Worm (Caenorhabditis elegans) whole organism, L1 larva: ENCODE results near the gene try-10.

ENCODE experiments used
- C34B4.2 ChIP-seq: sonication (generic microtip); optimal IDR thresholded peaks from 2 replicates; lab custom pipeline; 2017; ENCODE audit warnings: mild to moderate bottlenecking, missing genetic modification characterization, missing compliant biosample characterization
- Y116A8C.19 ChIP-seq: sonication (generic microtip); optimal IDR thresholded peaks from 2 replicates; lab custom pipeline; 2016; ENCODE audit warnings: missing compliant biosample characterization, missing genetic modification characterization, borderline replicate concordance
- aha-1 ChIP-seq: fragments of 150-350 bp; optimal IDR thresholded peaks from 2 replicates; lab custom pipeline; 2014; ENCODE audit warnings: missing biosample characterization, missing genetic modification characterization
- ceh-63 ChIP-seq: fragments of 200-800 bp; sonication (Bioruptor generic); optimal IDR thresholded peaks from 2 replicates; lab custom pipeline; 2018; ENCODE audit warnings: mild to moderate bottlenecking, missing genetic modification characterization, missing compliant biosample characterization
- ceh-90 ChIP-seq: sonication (generic microtip); optimal IDR thresholded peaks from 2 replicates; lab custom pipeline; 2016; ENCODE audit warnings: missing genetic modification characterization, missing compliant biosample characterization
- ces-1 ChIP-seq: fragments of 150-350 bp; optimal IDR thresholded peaks from 2 replicates; lab custom pipeline; 2014; ENCODE audit warnings: missing biosample characterization, missing genetic modification reagents, missing genetic modification characterization
- dpl-1 ChIP-seq, 3 experiments: fragments of 150-350 bp in 2 of 3; sonication (generic microtip) in 1 of 3; optimal IDR thresholded peaks; 2 replicates each; lab custom pipeline; 2014 to 2017; ENCODE audit warnings: missing biosample characterization in 3 of 3, missing genetic modification characterization in 3 of 3, missing genetic modification reagents in 3 of 3
- efl-3 ChIP-seq: fragments of 200-800 bp; sonication (Bioruptor generic); optimal IDR thresholded peaks from 2 replicates; lab custom pipeline; 2018; ENCODE audit warnings: mild to moderate bottlenecking, missing genetic modification characterization, missing compliant biosample characterization
- egl-13 ChIP-seq: sonication (generic microtip); optimal IDR thresholded peaks from 2 replicates; lab custom pipeline; 2016; ENCODE audit warnings: missing genotype, missing genetic modification reagents, missing genetic modification characterization, missing compliant biosample characterization
- elt-2 ChIP-seq: sonication (generic microtip); optimal IDR thresholded peaks from 2 replicates; lab custom pipeline; 2016; ENCODE audit warnings: missing genetic modification characterization, mild to moderate bottlenecking, inconsistent platforms, missing compliant biosample characterization, missing genetic modification reagents
- fos-1 ChIP-seq: fragments of 150-350 bp; optimal IDR thresholded peaks from 2 replicates; lab custom pipeline; 2014; ENCODE audit warnings: missing biosample characterization, missing genetic modification characterization
- hlh-17 ChIP-seq: fragments of 200-800 bp; sonication (Bioruptor generic); optimal IDR thresholded peaks from 2 replicates; lab custom pipeline; 2018; ENCODE audit warnings: missing genetic modification characterization, mild to moderate bottlenecking, missing compliant biosample characterization, moderate library complexity, borderline replicate concordance
- lin-13 ChIP-seq: fragments of 150-350 bp; optimal IDR thresholded peaks from 2 replicates; lab custom pipeline; 2014; ENCODE audit warnings: missing biosample characterization, missing genetic modification reagents, missing genetic modification characterization
- lin-14 ChIP-seq: fragments of 200-800 bp; sonication (Bioruptor generic); optimal IDR thresholded peaks from 2 replicates; lab custom pipeline; 2018; ENCODE audit warnings: mild to moderate bottlenecking, missing genetic modification characterization, moderate library complexity, missing compliant biosample characterization
- lin-35 ChIP-seq, 2 experiments: fragments of 150-350 bp; optimal IDR thresholded peaks; 2 replicates each; lab custom pipeline; 2014; ENCODE audit warnings: missing biosample characterization in 2 of 2, missing genetic modification characterization in 2 of 2, missing genetic modification reagents in 2 of 2
- lin-39 ChIP-seq: fragments of 150-350 bp; optimal IDR thresholded peaks from 2 replicates; lab custom pipeline; 2014; ENCODE audit warnings: missing biosample characterization, missing genetic modification reagents, missing genetic modification characterization
- lsy-2 ChIP-seq, 2 experiments: fragments of 150-350 bp; optimal IDR thresholded peaks; 2 replicates each; lab custom pipeline; 2014; ENCODE audit warnings: missing biosample characterization in 2 of 2, missing genetic modification characterization in 2 of 2
- mab-9 ChIP-seq: fragments of 200-800 bp; sonication (Bioruptor generic); IDR thresholded peaks from 2 replicates; pipeline ENCODE4 v1.3.6; 2022; ENCODE audit warnings: missing genetic modification reagents, missing genetic modification characterization, missing compliant biosample characterization
- mep-1 ChIP-seq: fragments of 150-350 bp; optimal IDR thresholded peaks from 2 replicates; lab custom pipeline; 2014; ENCODE audit warnings: missing biosample characterization, missing genetic modification characterization
- nhr-11 ChIP-seq: fragments of 150-350 bp; optimal IDR thresholded peaks from 2 replicates; lab custom pipeline; 2014; ENCODE audit warnings: missing biosample characterization, missing genetic modification characterization
- nhr-19 ChIP-seq: fragments of 200-800 bp; sonication (Bioruptor generic); conservative IDR thresholded peaks from 2 replicates; pipeline ENCODE4 v1.3.6; 2022; ENCODE audit warnings: missing genetic modification characterization, missing compliant biosample characterization
- nhr-28 ChIP-seq: fragments of 150-350 bp; optimal IDR thresholded peaks from 2 replicates; lab custom pipeline; 2014; ENCODE audit warnings: missing biosample characterization, missing genetic modification characterization
- nhr-47 ChIP-seq: sonication (generic microtip); optimal IDR thresholded peaks from 2 replicates; lab custom pipeline; 2016; ENCODE audit warnings: mild to moderate bottlenecking, missing genetic modification characterization, moderate library complexity, missing compliant biosample characterization
- nhr-77 ChIP-seq: fragments of 150-350 bp; optimal IDR thresholded peaks from 2 replicates; lab custom pipeline; 2014; ENCODE audit warnings: missing biosample characterization, missing genetic modification characterization
- nhr-84 ChIP-seq: sonication (generic microtip); optimal IDR thresholded peaks from 2 replicates; lab custom pipeline; 2017; ENCODE audit warnings: missing biosample characterization, missing genetic modification characterization
- nhr-85 ChIP-seq: sonication (generic microtip); peaks from one replicate; lab custom pipeline; 2016; ENCODE audit warnings: missing genetic modification characterization, inconsistent platforms, missing compliant biosample characterization
- nhr-90 ChIP-seq: sonication (generic microtip); optimal IDR thresholded peaks from 2 replicates; lab custom pipeline; 2016; ENCODE audit warnings: mild to moderate bottlenecking, missing genetic modification characterization, missing compliant biosample characterization; ENCODE audit not compliant: poor library complexity
- pag-3 ChIP-seq: sonication (generic microtip); optimal IDR thresholded peaks from 2 replicates; lab custom pipeline; 2017; ENCODE audit warnings: missing genetic modification characterization, mild to moderate bottlenecking, missing compliant biosample characterization, antibody characterized with exemption, borderline replicate concordance; ENCODE audit not compliant: insufficient read depth
- pax-3 ChIP-seq: fragments of 200-800 bp; sonication (Bioruptor generic); optimal IDR thresholded peaks from 2 replicates; lab custom pipeline; 2018; ENCODE audit warnings: mild to moderate bottlenecking, missing genetic modification characterization, moderate library complexity, missing compliant biosample characterization
- pqm-1 ChIP-seq: sonication (generic microtip); optimal IDR thresholded peaks from 3 replicates; lab custom pipeline; 2017; ENCODE audit warnings: missing biosample characterization, missing genetic modification characterization
- snu-23 ChIP-seq: sonication (generic microtip); optimal IDR thresholded peaks from 2 replicates; lab custom pipeline; 2016; ENCODE audit warnings: missing genetic modification characterization, missing compliant biosample characterization
- sup-37 ChIP-seq: fragments of 200-800 bp; sonication (Bioruptor generic); optimal IDR thresholded peaks from 2 replicates; lab custom pipeline; 2018; ENCODE audit warnings: mild to moderate bottlenecking, missing genetic modification characterization, missing compliant biosample characterization
- swsn-7 ChIP-seq: sonication (generic microtip); optimal IDR thresholded peaks from 2 replicates; lab custom pipeline; 2016; ENCODE audit warnings: missing genetic modification characterization, missing compliant biosample characterization
- tbx-2 ChIP-seq: sonication (generic microtip); optimal IDR thresholded peaks from 2 replicates; lab custom pipeline; 2016; ENCODE audit warnings: missing genetic modification characterization, missing compliant biosample characterization
- tlp-1 ChIP-seq: fragments of 150-350 bp; optimal IDR thresholded peaks from 2 replicates; lab custom pipeline; 2014; ENCODE audit warnings: missing biosample characterization, missing genetic modification characterization
- unc-62 ChIP-seq: fragments of 150-350 bp; optimal IDR thresholded peaks from 2 replicates; lab custom pipeline; 2014; ENCODE audit warnings: missing biosample characterization, missing genetic modification reagents, missing genetic modification characterization

Gene try-10

DNA sequence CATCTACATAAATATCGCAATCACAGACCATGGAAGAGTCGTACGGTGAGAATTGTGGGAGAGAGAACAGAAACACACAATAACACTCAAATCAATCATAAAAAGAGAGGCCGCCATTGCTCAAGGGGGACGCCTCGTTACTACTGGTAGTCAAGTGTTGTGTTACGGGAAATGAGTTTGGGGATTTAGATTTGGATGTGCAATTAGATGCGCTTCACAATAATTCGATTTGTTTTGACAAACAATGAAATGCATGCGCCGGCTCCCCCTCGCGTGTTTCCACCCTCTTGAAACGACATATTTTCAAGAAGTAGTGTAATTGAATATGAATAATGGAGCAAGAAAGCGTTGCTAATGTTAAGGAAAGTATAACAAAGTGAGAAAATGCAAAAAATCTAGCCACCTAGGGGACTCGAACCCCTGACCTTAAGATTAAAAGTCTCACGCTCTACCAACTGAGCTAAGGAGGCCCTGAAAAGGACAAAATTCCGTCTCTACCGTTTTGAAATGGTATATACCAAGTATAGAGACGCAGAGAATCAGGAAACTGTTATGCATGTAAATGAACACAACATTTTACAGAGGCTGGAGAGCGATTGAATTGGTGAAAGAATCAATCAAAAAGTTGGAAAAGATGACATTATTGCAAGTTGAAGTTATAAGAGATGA lies 13.7 kb upstream of the try-10 start:
- TF ChIP-seq aha-1 (no peak), nhr-84 (no peak), unc-62 (GFP tag; lab: Kevin White, UChicago) (no peak), ceh-90 (no peak), lin-14 (peak; percentile 20), lin-39 (no peak), nhr-85 (tag; lab: Kevin White, UChicago) (peak; percentile 10), mep-1 (tag; lab: Kevin White, UChicago) (no peak), egl-13 (tag; lab: Kevin White, UChicago) (no peak), dpl-1 (GFP tag; optimal IDR thresholded peaks at IDR 0.05; lab: Kevin White, UChicago) (no peak), tlp-1 (tag; lab: Kevin White, UChicago) (no peak), elt-2 (tag; lab: Kevin White, UChicago) (no peak), nhr-19 (GFP tag; lab: Robert Waterston, UW) (no peak), nhr-28 (tag; lab: Kevin White, UChicago) (no peak), nhr-47 (tag; lab: Kevin White, UChicago) (no peak), hlh-17 (GFP tag; lab: Kevin White, UChicago) (no peak), pqm-1 (tag; lab: Kevin White, UChicago) (no peak), efl-3 (GFP tag; lab: Kevin White, UChicago) (no peak), lin-35 (GFP tag; optimal IDR thresholded peaks at IDR 0.05; lab: Kevin White, UChicago) (peak in 1 of 2 experiments; percentile 20), Y116A8C.19 (tag; lab: Kevin White, UChicago) (no peak), lin-13 (GFP tag; lab: Kevin White, UChicago) (no peak), C34B4.2 (tag; lab: Kevin White, UChicago) (no peak), ceh-63 (GFP tag; lab: Kevin White, UChicago) (no peak), nhr-77 (tag; lab: Kevin White, UChicago) (no peak), nhr-11 (tag; lab: Kevin White, UChicago) (no peak), nhr-90 (no peak), sup-37 (GFP tag; lab: Kevin White, UChicago) (no peak)

- TF ChIP-seq ces-1 (GFP tag; lab: Kevin White, UChicago) (no peak), mab-9 (GFP tag; lab: Robert Waterston, UW) (no peak), pax-3 (tag; lab: Kevin White, UChicago) (no peak), pag-3 (tag; lab: Kevin White, UChicago) (no peak), snu-23 (GFP tag; lab: Kevin White, UChicago) (no peak)
- TF ChIP-seq, all 84 proteins: peak for 0
Measured at ce11 chrV:13025283-13025682, 12.2 kb upstream of the try-10 start.

DNA sequence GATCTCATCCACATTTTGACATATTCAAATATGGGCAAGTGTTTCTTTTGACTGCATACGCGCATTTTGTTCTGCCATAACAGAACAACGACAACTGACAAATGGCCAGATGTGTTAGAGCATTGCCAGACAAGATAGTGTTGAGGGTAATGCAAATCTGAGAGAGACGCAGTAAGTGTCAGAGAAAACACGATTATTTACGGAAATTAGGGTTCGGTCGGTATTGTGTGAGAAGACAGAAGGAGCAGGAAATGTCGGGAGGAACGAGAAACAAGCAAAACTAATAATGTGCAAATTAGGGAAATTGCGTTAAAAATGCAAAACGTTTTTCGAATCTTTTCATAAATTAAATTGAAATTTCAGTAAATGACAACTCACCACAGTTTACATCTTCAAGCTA lies 11.4 kb upstream of the try-10 start:
- no peak for TF ChIP-seq nhr-28 (tag; lab: Kevin White, UChicago)
- TF ChIP-seq lin-14 = peak; percentile 33
- no peak for TF ChIP-seq fos-1 (tag; lab: Kevin White, UChicago)
- TF ChIP-seq, all 84 proteins: peak for 1

- peak; percentile 9 for TF ChIP-seq lin-14
- no peak for TF ChIP-seq lsy-2 (tag; optimal IDR thresholded peaks at IDR 0.05; lab: Kevin White, UChicago)
Measured at ce11 chrV:13022265-13022664, 9.2 kb upstream of the try-10 start.

ce11 chrV:13021540-13021939 lies 8.5 kb upstream of the try-10 start:
- no peak for TF ChIP-seq swsn-7 (tag; lab: Kevin White, UChicago)
- peak; percentile 6 for TF ChIP-seq tbx-2 (tag; lab: Kevin White, UChicago)
- TF ChIP-seq, all 84 proteins: peak for 1
